Worm (Caenorhabditis elegans) whole organism, L1 larva: ENCODE data around the gene F09F7.5.
A peak's percentile ranks its signal among the peaks of the same experiment; 100 is the strongest.

Experiments
- aha-1 ChIP-seq: fragments of 150-350 bp; optimal IDR thresholded peaks from 2 replicates; lab custom pipeline; 2014; ENCODE audit warnings: missing biosample characterization, missing genetic modification characterization
- alr-1 ChIP-seq: fragments of 200-800 bp; sonication (Bioruptor generic); optimal IDR thresholded peaks from 2 replicates; lab custom pipeline; 2018; ENCODE audit warnings: borderline replicate concordance, mild to moderate bottlenecking, missing genetic modification characterization, missing compliant biosample characterization
- ama-1 ChIP-seq: fragments of 150-350 bp; optimal IDR thresholded peaks from 2 replicates; lab custom pipeline; 2014
- blmp-1 ChIP-seq: fragments of 150-350 bp; optimal IDR thresholded peaks from 2 replicates; lab custom pipeline; 2014; ENCODE audit warnings: missing biosample characterization, missing genetic modification characterization
- ceh-63 ChIP-seq: fragments of 200-800 bp; sonication (Bioruptor generic); optimal IDR thresholded peaks from 2 replicates; lab custom pipeline; 2018; ENCODE audit warnings: mild to moderate bottlenecking, missing genetic modification characterization, missing compliant biosample characterization
- ceh-8 ChIP-seq: fragments of 200-800 bp; sonication (Bioruptor generic); optimal IDR thresholded peaks from 2 replicates; lab custom pipeline; 2018; ENCODE audit warnings: mild to moderate bottlenecking, missing genetic modification characterization, moderate library complexity, missing compliant biosample characterization
- ceh-82 ChIP-seq, 3 experiments: fragments of 150-350 bp in 1 of 3; sonication (generic microtip) in 2 of 3; optimal IDR thresholded peaks; 2 replicates each; lab custom pipeline; 2014 to 2017; ENCODE audit warnings: missing biosample characterization in 3 of 3, missing genetic modification characterization in 3 of 3
- ceh-90 ChIP-seq: sonication (generic microtip); optimal IDR thresholded peaks from 2 replicates; lab custom pipeline; 2016; ENCODE audit warnings: missing genetic modification characterization, missing compliant biosample characterization
- dpl-1 ChIP-seq, 3 experiments: fragments of 150-350 bp in 2 of 3; sonication (generic microtip) in 1 of 3; optimal IDR thresholded peaks; 2 replicates each; lab custom pipeline; 2014 to 2017; ENCODE audit warnings: missing biosample characterization in 3 of 3, missing genetic modification characterization in 3 of 3, missing genetic modification reagents in 3 of 3
- dsc-1 ChIP-seq: sonication (generic microtip); optimal IDR thresholded peaks from 2 replicates; lab custom pipeline; 2016; ENCODE audit warnings: mild to moderate bottlenecking, missing genetic modification characterization, missing compliant biosample characterization
- efl-1 ChIP-seq, 4 experiments: fragments of 150-350 bp; optimal IDR thresholded peaks in 3 of 4; peaks in 1 of 4; 1 replicate in 1 of 4; 2 replicates in 3 of 4; lab custom pipeline; 2014; ENCODE audit warnings: missing biosample characterization in 2 of 4, missing genetic modification characterization in 2 of 4, missing genetic modification reagents in 2 of 4
- elt-3 ChIP-seq, 6 experiments: fragments of 150-350 bp in 1 of 6; sonication (generic microtip); optimal IDR thresholded peaks; 2 replicates each; lab custom pipeline; 2017 to 2018; ENCODE audit warnings: missing biosample characterization in 6 of 6, missing genetic modification characterization in 6 of 6, inconsistent platforms in 1 of 6
- fos-1 ChIP-seq: fragments of 150-350 bp; optimal IDR thresholded peaks from 2 replicates; lab custom pipeline; 2014; ENCODE audit warnings: missing biosample characterization, missing genetic modification characterization
- hlh-17 ChIP-seq: fragments of 200-800 bp; sonication (Bioruptor generic); optimal IDR thresholded peaks from 2 replicates; lab custom pipeline; 2018; ENCODE audit warnings: missing genetic modification characterization, mild to moderate bottlenecking, missing compliant biosample characterization, moderate library complexity, borderline replicate concordance
- jun-1 ChIP-seq: fragments of 150-350 bp; optimal IDR thresholded peaks from 2 replicates; lab custom pipeline; 2014; ENCODE audit warnings: missing biosample characterization, missing genetic modification reagents, missing genetic modification characterization
- lin-14 ChIP-seq: fragments of 200-800 bp; sonication (Bioruptor generic); optimal IDR thresholded peaks from 2 replicates; lab custom pipeline; 2018; ENCODE audit warnings: mild to moderate bottlenecking, missing genetic modification characterization, moderate library complexity, missing compliant biosample characterization
- lsy-2 ChIP-seq, 2 experiments: fragments of 150-350 bp; optimal IDR thresholded peaks; 2 replicates each; lab custom pipeline; 2014; ENCODE audit warnings: missing biosample characterization in 2 of 2, missing genetic modification characterization in 2 of 2
- mef-2 ChIP-seq: fragments of 150-350 bp; optimal IDR thresholded peaks from 2 replicates; lab custom pipeline; 2014; ENCODE audit warnings: missing biosample characterization, missing genetic modification characterization
- mep-1 ChIP-seq: fragments of 150-350 bp; optimal IDR thresholded peaks from 2 replicates; lab custom pipeline; 2014; ENCODE audit warnings: missing biosample characterization, missing genetic modification characterization
- nhr-12 ChIP-seq: sonication (generic microtip); optimal IDR thresholded peaks from 2 replicates; lab custom pipeline; 2017; ENCODE audit warnings: missing biosample characterization, missing genetic modification characterization
- nhr-20 ChIP-seq: sonication (generic microtip); optimal IDR thresholded peaks from 2 replicates; lab custom pipeline; 2016; ENCODE audit warnings: mild to moderate bottlenecking, missing genetic modification characterization, missing compliant biosample characterization
- nhr-76 ChIP-seq: sonication (generic microtip); optimal IDR thresholded peaks from 2 replicates; lab custom pipeline; 2017; ENCODE audit warnings: missing biosample characterization, missing genetic modification characterization
- nhr-77 ChIP-seq: fragments of 150-350 bp; optimal IDR thresholded peaks from 2 replicates; lab custom pipeline; 2014; ENCODE audit warnings: missing biosample characterization, missing genetic modification characterization
- pax-3 ChIP-seq: fragments of 200-800 bp; sonication (Bioruptor generic); optimal IDR thresholded peaks from 2 replicates; lab custom pipeline; 2018; ENCODE audit warnings: mild to moderate bottlenecking, missing genetic modification characterization, moderate library complexity, missing compliant biosample characterization
- pqm-1 ChIP-seq: sonication (generic microtip); optimal IDR thresholded peaks from 3 replicates; lab custom pipeline; 2017; ENCODE audit warnings: missing biosample characterization, missing genetic modification characterization
- skn-1 ChIP-seq: fragments of 150-350 bp; optimal IDR thresholded peaks from 2 replicates; lab custom pipeline; 2014; ENCODE audit warnings: missing biosample characterization, missing genetic modification characterization
- snu-23 ChIP-seq: sonication (generic microtip); optimal IDR thresholded peaks from 2 replicates; lab custom pipeline; 2016; ENCODE audit warnings: missing genetic modification characterization, missing compliant biosample characterization
- sox-4 ChIP-seq: sonication (generic microtip); optimal IDR thresholded peaks from 2 replicates; lab custom pipeline; 2016; ENCODE audit warnings: missing genetic modification characterization, missing compliant biosample characterization
- sup-37 ChIP-seq: fragments of 200-800 bp; sonication (Bioruptor generic); optimal IDR thresholded peaks from 2 replicates; lab custom pipeline; 2018; ENCODE audit warnings: mild to moderate bottlenecking, missing genetic modification characterization, missing compliant biosample characterization
- swsn-7 ChIP-seq: sonication (generic microtip); optimal IDR thresholded peaks from 2 replicates; lab custom pipeline; 2016; ENCODE audit warnings: missing genetic modification characterization, missing compliant biosample characterization
- tlp-1 ChIP-seq: fragments of 150-350 bp; optimal IDR thresholded peaks from 2 replicates; lab custom pipeline; 2014; ENCODE audit warnings: missing biosample characterization, missing genetic modification characterization
- unc-130 ChIP-seq: fragments of 150-350 bp; optimal IDR thresholded peaks from 2 replicates; lab custom pipeline; 2017; ENCODE audit warnings: missing biosample characterization, missing genetic modification characterization, inconsistent platforms
- unc-86 ChIP-seq: sonication (generic microtip); optimal IDR thresholded peaks from 2 replicates; lab custom pipeline; 2016; ENCODE audit warnings: missing genetic modification characterization, missing compliant biosample characterization
- unc-98 ChIP-seq: fragments of 200-800 bp; sonication (Bioruptor generic); IDR thresholded peaks from 2 replicates; pipeline ENCODE4 v1.3.6; 2022; ENCODE audit warnings: missing genetic modification characterization, missing compliant biosample characterization
- vab-15 ChIP-seq: sonication (generic microtip); optimal IDR thresholded peaks from 2 replicates; lab custom pipeline; 2017; ENCODE audit warnings: missing genotype, mild to moderate bottlenecking, missing genetic modification characterization, missing compliant biosample characterization
- xbp-1 ChIP-seq: sonication (generic microtip); optimal IDR thresholded peaks from 2 replicates; lab custom pipeline; 2016; ENCODE audit warnings: missing genetic modification characterization, missing compliant biosample characterization
- zip-4 ChIP-seq: fragments of 200-800 bp; sonication (Bioruptor generic); optimal IDR thresholded peaks from 2 replicates; lab custom pipeline; 2018; ENCODE audit warnings: mild to moderate bottlenecking, missing genetic modification characterization, moderate library complexity, missing compliant biosample characterization
- ztf-11 ChIP-seq, 2 experiments: sonication (generic microtip); optimal IDR thresholded peaks; 2 replicates each; lab custom pipeline; 2016 to 2017; ENCODE audit warnings: missing genetic modification characterization in 2 of 2, missing biosample characterization in 1 of 2, missing compliant biosample characterization in 1 of 2
- ztf-4 ChIP-seq: fragments of 150-350 bp; optimal IDR thresholded peaks from 2 replicates; lab custom pipeline; 2014; ENCODE audit warnings: missing biosample characterization, missing genetic modification characterization

The F09F7.5 gene

ce11 chrIII:5521930-5522329, 24.9 kb upstream of the F09F7.5 start, which contains the start of gene D1044.4:
TSS of gene D1044.4 (minus strand) at chrIII:5522030.
- TF ChIP-seq mef-2 (tag; lab: Kevin White, UChicago) (no peak), jun-1 (tag; lab: Kevin White, UChicago) (no peak), xbp-1 (tag; lab: Kevin White, UChicago) (no peak), alr-1 (tag; lab: Kevin White, UChicago) (no peak), sox-4 (tag; lab: Kevin White, UChicago) (no peak), skn-1 (tag; lab: Kevin White, UChicago) (no peak), ceh-63 (no peak)
- TF ChIP-seq, all 84 proteins: peak for 0

ce11 chrIII:5525973-5526372, 20.8 kb upstream of the F09F7.5 start, which contains the start of gene dex-1:
TSS of gene dex-1 (plus strand) at chrIII:5526104.
- no peak for TF ChIP-seq mep-1 (tag; lab: Kevin White, UChicago)
- no peak for TF ChIP-seq nhr-76
- TF ChIP-seq xbp-1 (tag; lab: Kevin White, UChicago): no peak
- no peak for TF ChIP-seq ceh-63
- TF ChIP-seq nhr-77 (tag; lab: Kevin White, UChicago): no peak
- TF ChIP-seq unc-98 (GFP tag; lab: Robert Waterston, UW): no peak
- no peak for TF ChIP-seq zip-4 (GFP tag; lab: Kevin White, UChicago)
- TF ChIP-seq vab-15: no peak
- no peak for TF ChIP-seq nhr-12 (tag; lab: Kevin White, UChicago)
- TF ChIP-seq tlp-1: no peak
- no peak for TF ChIP-seq unc-130 (tag; lab: Kevin White, UChicago)
- no peak for TF ChIP-seq dpl-1 (GFP tag; optimal IDR thresholded peaks at IDR 0.05; lab: Kevin White, UChicago)
- no peak for TF ChIP-seq skn-1 (tag; lab: Kevin White, UChicago)
- no peak for TF ChIP-seq ama-1 (lab: Kevin White, UChicago)
- no peak for TF ChIP-seq unc-86 (tag; lab: Kevin White, UChicago)
- TF ChIP-seq hlh-17 (GFP tag; lab: Kevin White, UChicago): no peak
- no peak for TF ChIP-seq dsc-1 (tag; lab: Kevin White, UChicago)
- no peak for TF ChIP-seq pax-3

- TF ChIP-seq ceh-63: no peak
- TF ChIP-seq pax-3: no peak
- TF ChIP-seq ceh-90 (tag; lab: Kevin White, UChicago): no peak
- TF ChIP-seq ceh-8: no peak
- peak; percentile 24 for TF ChIP-seq blmp-1 (tag; lab: Kevin White, UChicago)
- no peak for TF ChIP-seq fos-1
- TF ChIP-seq dpl-1 (GFP tag; optimal IDR thresholded peaks at IDR 0.05; lab: Kevin White, UChicago): peak in 2 of 3 experiments; percentile 5 to 7
- no peak for TF ChIP-seq pqm-1 (tag; lab: Kevin White, UChicago)
Measured at ce11 chrIII:5541777-5542176, 5.0 kb upstream of the F09F7.5 start.

ce11 chrIII:5543050-5543449, 3.7 kb upstream of the F09F7.5 start, which contains the start of gene D1044.6:
TSS of gene D1044.6 (minus strand) at chrIII:5543177.
- TF ChIP-seq sup-37 (GFP tag; lab: Kevin White, UChicago): no peak
- no peak for TF ChIP-seq dpl-1 (GFP tag; optimal IDR thresholded peaks at IDR 0.05; lab: Kevin White, UChicago)

- TF ChIP-seq efl-1 (optimal IDR thresholded peaks at IDR 0.05; lab: Kevin White, UChicago) (no peak), efl-1 (GFP tag; optimal IDR thresholded peaks at IDR 0.05 in 1 of 2; lab: Kevin White, UChicago) (peak in 1 of 2 experiments; percentile 24), lsy-2 (tag; optimal IDR thresholded peaks at IDR 0.05; lab: Kevin White, UChicago) (no peak)
Measured at ce11 chrIII:5543727-5544345, 3.0 kb upstream of the F09F7.5 start, which contains the start of gene D1044.1. TSS of gene D1044.1 (plus strand) at chrIII:5544295.

ce11 chrIII:5546309-5546708, 478 bp upstream of the F09F7.5 start:
- TF ChIP-seq lsy-2 (tag; optimal IDR thresholded peaks at IDR 0.05; lab: Kevin White, UChicago): peak in 1 of 2 experiments; percentile 13
- peak; percentile 30 for TF ChIP-seq fos-1
- TF ChIP-seq nhr-77 (tag; lab: Kevin White, UChicago): no peak
- peak; percentile 23 for TF ChIP-seq blmp-1 (tag; lab: Kevin White, UChicago)
- peak; percentile 22 for TF ChIP-seq lin-14 (GFP tag; lab: Kevin White, UChicago)
- no peak for TF ChIP-seq mef-2 (tag; lab: Kevin White, UChicago)
- TF ChIP-seq swsn-7 (tag; lab: Kevin White, UChicago): no peak
- no peak for TF ChIP-seq aha-1
- peak; percentile 29 for TF ChIP-seq skn-1 (tag; lab: Kevin White, UChicago)
- TF ChIP-seq dpl-1 (GFP tag; optimal IDR thresholded peaks at IDR 0.05; lab: Kevin White, UChicago): peak in 1 of 3 experiments; percentile 9
- TF ChIP-seq efl-1 (optimal IDR thresholded peaks at IDR 0.05; lab: Kevin White, UChicago): no peak
- TF ChIP-seq efl-1 (GFP tag; optimal IDR thresholded peaks at IDR 0.05 in 1 of 2; lab: Kevin White, UChicago): peak in 1 of 2 experiments; percentile 1
- peak in 1 of 6 experiments; percentile 55 for TF ChIP-seq elt-3 (tag; optimal IDR thresholded peaks at IDR 0.05; lab: Kevin White, UChicago)
- TF ChIP-seq nhr-20: peak; percentile 42
- TF ChIP-seq ztf-11 (tag; optimal IDR thresholded peaks at IDR 0.05; lab: Kevin White, UChicago): no peak
- no peak for TF ChIP-seq ceh-82 (tag; optimal IDR thresholded peaks at IDR 0.05; lab: Kevin White, UChicago)
- TF ChIP-seq snu-23: peak; percentile 25
- TF ChIP-seq ztf-4 (tag; lab: Kevin White, UChicago): no peak
